Worm (Caenorhabditis elegans) whole organism, L3 larva: ENCODE results near the gene T28A11.20.

Source experiments
- R02D3.7 ChIP-seq: fragments of 150-350 bp; optimal IDR thresholded peaks from 2 replicates; lab custom pipeline; 2014; ENCODE audit warnings: missing biosample characterization, missing genetic modification characterization
- ZK546.5 ChIP-seq: sonication (generic microtip); optimal IDR thresholded peaks from 2 replicates; lab custom pipeline; 2017; ENCODE audit warnings: missing biosample characterization, missing genetic modification characterization
- aly-2 ChIP-seq: fragments of 150-350 bp; optimal IDR thresholded peaks from 2 replicates; lab custom pipeline; 2014; ENCODE audit warnings: missing biosample characterization, missing genetic modification characterization
- ceh-16 ChIP-seq: sonication (generic microtip); optimal IDR thresholded peaks from 2 replicates; lab custom pipeline; 2017; ENCODE audit warnings: missing biosample characterization, missing genetic modification characterization
- ceh-28 ChIP-seq: fragments of 150-350 bp; optimal IDR thresholded peaks from 2 replicates; lab custom pipeline; 2014; ENCODE audit warnings: missing biosample characterization, missing genetic modification reagents, missing genetic modification characterization
- ceh-82 ChIP-seq: fragments of 150-350 bp; optimal IDR thresholded peaks from 2 replicates; lab custom pipeline; 2014; ENCODE audit warnings: missing biosample characterization, missing genetic modification characterization
- egl-27 ChIP-seq: sonication (generic microtip); optimal IDR thresholded peaks from 4 replicates; lab custom pipeline; 2017; ENCODE audit warnings: missing biosample characterization, missing genetic modification reagents, missing genetic modification characterization
- egl-5 ChIP-seq: fragments of 150-350 bp; optimal IDR thresholded peaks from 2 replicates; lab custom pipeline; 2017; ENCODE audit warnings: missing biosample characterization, missing genetic modification reagents, missing genetic modification characterization, inconsistent platforms
- elt-1 ChIP-seq: fragments of 150-350 bp; optimal IDR thresholded peaks from 2 replicates; lab custom pipeline; 2014; ENCODE audit warnings: missing biosample characterization, missing genetic modification characterization
- elt-3 ChIP-seq, 3 experiments: fragments of 150-350 bp in 1 of 3; sonication (generic microtip) in 2 of 3; optimal IDR thresholded peaks; 2 replicates in 2 of 3; 4 replicates in 1 of 3; lab custom pipeline; 2014 to 2017; ENCODE audit warnings: missing biosample characterization in 3 of 3, missing genetic modification characterization in 3 of 3
- eor-1 ChIP-seq, 2 experiments: fragments of 150-350 bp; optimal IDR thresholded peaks; 2 replicates each; lab custom pipeline; 2014 to 2018; ENCODE audit warnings: missing biosample characterization in 2 of 2, missing genetic modification characterization in 2 of 2
- fkh-2 ChIP-seq: fragments of 150-350 bp; optimal IDR thresholded peaks from 2 replicates; lab custom pipeline; 2014; ENCODE audit warnings: missing biosample characterization, missing genetic modification reagents, missing genetic modification characterization
- fos-1 ChIP-seq: fragments of 150-350 bp; optimal IDR thresholded peaks from 2 replicates; lab custom pipeline; 2014; ENCODE audit warnings: missing biosample characterization, missing genetic modification characterization
- hmg-11 ChIP-seq: sonication (generic microtip); optimal IDR thresholded peaks from 2 replicates; lab custom pipeline; 2016; ENCODE audit warnings: missing genetic modification characterization, missing compliant biosample characterization
- mdl-1 ChIP-seq: fragments of 150-350 bp; optimal IDR thresholded peaks from 2 replicates; lab custom pipeline; 2014; ENCODE audit warnings: missing biosample characterization, missing genetic modification characterization
- nfya-1 ChIP-seq: sonication (generic microtip); optimal IDR thresholded peaks from 2 replicates; lab custom pipeline; 2017; ENCODE audit warnings: missing genetic modification characterization, mild to moderate bottlenecking, missing compliant biosample characterization, antibody characterized with exemption, moderate library complexity; ENCODE audit not compliant: insufficient read depth
- nhr-23 ChIP-seq: fragments of 150-350 bp; optimal IDR thresholded peaks from 2 replicates; lab custom pipeline; 2014; ENCODE audit warnings: missing biosample characterization, missing genetic modification reagents, missing genetic modification characterization
- nhr-237 ChIP-seq: fragments of 150-350 bp; optimal IDR thresholded peaks from 2 replicates; lab custom pipeline; 2014; ENCODE audit warnings: missing biosample characterization, missing genetic modification characterization
- nhr-25 ChIP-seq: sonication (generic microtip); optimal IDR thresholded peaks from 2 replicates; lab custom pipeline; 2017; ENCODE audit warnings: missing biosample characterization, missing genetic modification characterization
- nhr-28 ChIP-seq: fragments of 150-350 bp; optimal IDR thresholded peaks from 2 replicates; lab custom pipeline; 2014; ENCODE audit warnings: missing biosample characterization, missing genetic modification characterization
- nhr-67 ChIP-seq: fragments of 150-350 bp; optimal IDR thresholded peaks from 2 replicates; lab custom pipeline; 2014; ENCODE audit warnings: missing biosample characterization, missing genetic modification characterization
- nhr-77 ChIP-seq: fragments of 150-350 bp; optimal IDR thresholded peaks from 2 replicates; lab custom pipeline; 2014; ENCODE audit warnings: missing biosample characterization, missing genetic modification characterization
- pha-4 ChIP-seq: fragments of 150-350 bp; optimal IDR thresholded peaks from 2 replicates; lab custom pipeline; 2014; ENCODE audit warnings: missing biosample characterization, missing genetic modification reagents, missing genetic modification characterization
- pqm-1 ChIP-seq: fragments of 150-350 bp; optimal IDR thresholded peaks from 2 replicates; lab custom pipeline; 2017; ENCODE audit warnings: missing biosample characterization, missing genetic modification characterization, inconsistent platforms
- sea-2 ChIP-seq: fragments of 150-350 bp; sonication (generic microtip); optimal IDR thresholded peaks from 4 replicates; lab custom pipeline; 2014; ENCODE audit warnings: missing biosample characterization, missing genetic modification reagents, missing genetic modification characterization
- skn-1 ChIP-seq: fragments of 150-350 bp; optimal IDR thresholded peaks from 2 replicates; lab custom pipeline; 2014; ENCODE audit warnings: missing biosample characterization, missing genetic modification characterization
- snpc-4 ChIP-seq: fragments of 150-350 bp; optimal IDR thresholded peaks from 2 replicates; lab custom pipeline; 2014; ENCODE audit warnings: missing biosample characterization, missing genetic modification characterization
- tbx-2 ChIP-seq: sonication (generic microtip); optimal IDR thresholded peaks from 2 replicates; lab custom pipeline; 2016; ENCODE audit warnings: mild to moderate bottlenecking, missing genetic modification characterization, missing compliant biosample characterization
- unc-39 ChIP-seq: sonication (generic microtip); optimal IDR thresholded peaks from 4 replicates; lab custom pipeline; 2017; ENCODE audit warnings: missing biosample characterization, missing genetic modification characterization
- unc-62 ChIP-seq: fragments of 150-350 bp; sonication (generic microtip); optimal IDR thresholded peaks from 4 replicates; lab custom pipeline; 2014; ENCODE audit warnings: missing biosample characterization, missing genetic modification reagents, missing genetic modification characterization
- zag-1 ChIP-seq: fragments of 150-350 bp; optimal IDR thresholded peaks from 2 replicates; lab custom pipeline; 2014; ENCODE audit warnings: missing biosample characterization, missing genetic modification characterization
- ztf-11 ChIP-seq: fragments of 150-350 bp; optimal IDR thresholded peaks from 2 replicates; lab custom pipeline; 2014; ENCODE audit warnings: missing biosample characterization, missing genetic modification characterization
- ztf-4 ChIP-seq: fragments of 150-350 bp; optimal IDR thresholded peaks from 2 replicates; lab custom pipeline; 2014; ENCODE audit warnings: missing biosample characterization, missing genetic modification characterization

T28A11.20 gene

ce11 chrV:3287330-3287729, 14.3 kb upstream of the T28A11.20 start, which contains the start of gene F35F10.7:
Gene F35F10.7, minus strand, starts transcription at chrV:3287430.
- TF ChIP-seq nhr-25 (tag; lab: Kevin White, UChicago) (no peak), fos-1 (tag; lab: Kevin White, UChicago) (no peak), nhr-237 (no peak), skn-1 (tag; lab: Kevin White, UChicago) (no peak), elt-3 (tag; optimal IDR thresholded peaks at IDR 0.05; lab: Kevin White, UChicago) (no peak), snpc-4 (tag; lab: Kevin White, UChicago) (no peak), unc-39 (tag; lab: Kevin White, UChicago) (no peak), tbx-2 (no peak)
- TF ChIP-seq, all 47 proteins: peak for 0

DNA sequence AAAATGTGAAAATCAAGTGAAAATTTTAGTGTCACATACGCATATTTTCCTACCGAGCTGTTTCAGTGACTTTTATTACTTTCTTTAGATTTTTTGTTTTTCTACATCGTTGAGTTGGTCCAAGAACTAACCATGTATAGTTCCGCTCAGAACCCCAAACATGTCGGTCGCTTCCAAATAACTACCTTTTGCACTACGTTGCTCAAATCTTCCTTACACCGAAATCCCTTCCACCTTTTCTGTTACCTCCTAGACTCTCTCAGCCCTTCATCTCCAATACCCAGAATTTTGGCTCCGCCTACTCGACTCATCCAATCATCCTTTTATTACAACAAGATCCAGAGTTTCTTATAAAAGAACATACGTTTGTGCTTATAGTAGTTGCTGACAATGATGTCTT, 11.6 kb upstream of the T28A11.20 start, which contains the start of gene F35F10.5:
F35F10.5 (plus strand) TSS at position 301 of the 400 bp plus-strand sequence.
- TF ChIP-seq unc-39 (tag; lab: Kevin White, UChicago): no peak
- TF ChIP-seq R02D3.7 (tag; lab: Kevin White, UChicago): no peak
- no peak for TF ChIP-seq pqm-1 (tag; lab: Kevin White, UChicago)
- no peak for TF ChIP-seq fkh-2 (tag; lab: Kevin White, UChicago)
- no peak for TF ChIP-seq nhr-28 (tag; lab: Kevin White, UChicago)
- TF ChIP-seq skn-1 (tag; lab: Kevin White, UChicago): no peak
- TF ChIP-seq hmg-11 (tag; lab: Kevin White, UChicago): no peak
- no peak for TF ChIP-seq egl-5 (tag; lab: Kevin White, UChicago)
- TF ChIP-seq aly-2 (tag; lab: Kevin White, UChicago): no peak
- TF ChIP-seq egl-27 (tag; lab: Kevin White, UChicago): no peak
- TF ChIP-seq nhr-23 (tag; lab: Kevin White, UChicago): no peak
- TF ChIP-seq ztf-11 (tag; lab: Kevin White, UChicago): no peak
- no peak for TF ChIP-seq nhr-77 (tag; lab: Kevin White, UChicago)
- TF ChIP-seq sea-2 (GFP tag; lab: Kevin White, UChicago): no peak
- no peak for TF ChIP-seq unc-62 (GFP tag; lab: Kevin White, UChicago)
- no peak for TF ChIP-seq ceh-82 (tag; lab: Kevin White, UChicago)
- TF ChIP-seq zag-1 (tag; lab: Kevin White, UChicago): no peak
- no peak for TF ChIP-seq pha-4 (tag; lab: Kevin White, UChicago)
- TF ChIP-seq ceh-16 (tag; lab: Kevin White, UChicago): no peak
- TF ChIP-seq ZK546.5 (tag; lab: Kevin White, UChicago): no peak

ce11 chrV:3282957-3283356, 9.9 kb upstream of the T28A11.20 start, which contains the start of gene str-64:
Gene str-64, plus strand, starts transcription at chrV:3283257.
- TF ChIP-seq fkh-2 (tag; lab: Kevin White, UChicago) (no peak), aly-2 (tag; lab: Kevin White, UChicago) (no peak), nhr-77 (tag; lab: Kevin White, UChicago) (no peak), ceh-28 (tag; lab: Kevin White, UChicago) (no peak)

DNA sequence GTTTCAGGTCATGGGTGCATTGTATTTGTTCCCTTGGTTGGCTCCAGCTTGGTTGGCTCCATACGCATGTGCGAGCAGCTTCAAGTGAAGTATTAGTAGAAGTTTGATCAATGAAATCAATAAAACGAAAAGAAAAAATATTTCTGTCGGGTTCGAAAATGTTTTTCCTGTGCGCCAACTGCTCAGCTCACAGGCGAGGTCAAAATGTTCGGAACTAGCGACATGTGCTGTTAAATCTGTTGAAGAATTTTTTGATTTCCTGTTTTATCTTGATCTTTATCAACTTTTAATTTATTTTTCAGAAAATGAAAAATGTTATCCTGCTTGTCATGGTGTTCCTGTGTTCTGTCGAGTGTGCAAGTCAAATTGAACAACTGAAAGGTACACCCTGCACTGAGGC, 8.5 kb upstream of the T28A11.20 start, which contains the start of gene T28A11.25:
T28A11.25 (plus strand) TSS at position 301 of the 400 bp plus-strand sequence.
- TF ChIP-seq eor-1 (tag; optimal IDR thresholded peaks at IDR 0.05; lab: Kevin White, UChicago) (no peak), ZK546.5 (tag; lab: Kevin White, UChicago) (no peak), R02D3.7 (tag; lab: Kevin White, UChicago) (no peak), pha-4 (tag; lab: Kevin White, UChicago) (no peak), nhr-25 (tag; lab: Kevin White, UChicago) (no peak), hmg-11 (tag; lab: Kevin White, UChicago) (no peak), unc-62 (GFP tag; lab: Kevin White, UChicago) (no peak), nhr-77 (tag; lab: Kevin White, UChicago) (no peak), nfya-1 (tag; lab: Kevin White, UChicago) (no peak), nhr-67 (tag; lab: Kevin White, UChicago) (no peak), zag-1 (tag; lab: Kevin White, UChicago) (no peak), mdl-1 (tag; lab: Kevin White, UChicago) (no peak), nhr-237 (no peak), ceh-16 (tag; lab: Kevin White, UChicago) (no peak)

DNA sequence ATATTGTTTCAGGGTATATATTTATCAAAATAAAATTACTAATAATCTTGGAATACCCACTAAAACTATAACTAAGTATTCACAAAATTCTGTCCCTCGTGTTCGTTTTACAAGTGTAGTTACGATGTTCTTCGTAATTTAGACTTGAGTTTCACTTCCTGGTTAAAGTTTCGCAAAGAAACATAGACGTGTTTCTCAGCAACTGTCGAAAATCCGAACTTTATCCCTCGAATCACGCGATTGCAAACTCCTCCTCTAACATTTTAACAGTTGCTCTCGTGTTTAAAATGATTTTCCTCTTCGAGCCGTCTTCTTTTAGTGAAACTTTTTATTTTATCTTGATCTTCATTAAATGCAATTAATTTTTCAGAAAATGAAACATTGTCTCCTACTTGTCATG, 7.0 kb upstream of the T28A11.20 start, which contains the start of gene T28A11.2:
T28A11.2 (plus strand) TSS at position 371 of the 400 bp plus-strand sequence.
- TF ChIP-seq ztf-4 (tag; lab: Kevin White, UChicago) (no peak), sea-2 (GFP tag; lab: Kevin White, UChicago) (no peak), mdl-1 (tag; lab: Kevin White, UChicago) (no peak), nhr-67 (tag; lab: Kevin White, UChicago) (no peak), ceh-28 (tag; lab: Kevin White, UChicago) (no peak), R02D3.7 (tag; lab: Kevin White, UChicago) (no peak), tbx-2 (no peak), nhr-77 (tag; lab: Kevin White, UChicago) (no peak), egl-27 (tag; lab: Kevin White, UChicago) (no peak), ztf-11 (tag; lab: Kevin White, UChicago) (no peak), elt-1 (no peak), skn-1 (tag; lab: Kevin White, UChicago) (no peak), nhr-237 (no peak)
